Fruit fly (Drosophila melanogaster): Measurements from ENCODE around the gene CG8620.
A peak's percentile ranks its signal among the peaks of the same experiment; 100 is the strongest.

CG8620 gene

dm6 chr3L:7151521-7152465 is 6.1 kb upstream of the CG8620 start (continued):
- TF ChIP-seq CG10321 (GFP tag; IDR thresholded peaks at IDR 0.05), result no peak
- peak; percentile 51 for TF ChIP-seq Chrac-16 (GFP tag; optimal IDR thresholded peaks at IDR 0.05)
- TF ChIP-seq CG6813 (GFP tag; optimal IDR thresholded peaks at IDR 0.05), result no peak
- TF ChIP-seq CG4424 (GFP tag; optimal IDR thresholded peaks at IDR 0.05), result peak; percentile 77
- TF ChIP-seq prd (optimal IDR thresholded peaks at IDR 0.05), result no peak
- peak; percentile 78 for TF ChIP-seq prd (GFP tag; IDR thresholded peaks at IDR 0.05)
- TF ChIP-seq Ptx1 (GFP tag; IDR thresholded peaks at IDR 0.05), result peak; percentile 49; the same call in 1 of the 2 replicates
- TF ChIP-seq CG32767 (GFP tag; IDR thresholded peaks at IDR 0.05), result peak; percentile 53; the same call in 1 of the 2 replicates
- no peak for TF ChIP-seq CG8281 (tag; optimal IDR thresholded peaks at IDR 0.05)
- peak; percentile 49 for TF ChIP-seq dmrt99B (tag; optimal IDR thresholded peaks at IDR 0.05)
- TF ChIP-seq CG6689 (GFP tag; IDR thresholded peaks at IDR 0.05), result peak; percentile 77
- TF ChIP-seq pita (GFP tag; optimal IDR thresholded peaks at IDR 0.05), result no peak
- no peak for TF ChIP-seq CG10565 (GFP tag; optimal IDR thresholded peaks at IDR 0.05)
- no peak for TF ChIP-seq Kr (GFP tag; optimal IDR thresholded peaks at IDR 0.05)
- no peak for TF ChIP-seq yki (optimal IDR thresholded peaks at IDR 0.05)
- TF ChIP-seq Spps (tag; optimal IDR thresholded peaks at IDR 0.05), result peak; percentile 65
- TF ChIP-seq so (GFP tag; IDR thresholded peaks at IDR 0.05), result peak; percentile 8; the same call in 1 of the 3 replicates
- no peak for TF ChIP-seq sna (GFP tag; IDR thresholded peaks at IDR 0.05; ENCODE audit: partially characterized antibody)
- TF ChIP-seq trh (GFP tag; optimal IDR thresholded peaks at IDR 0.05), result peak; percentile 24
- TF ChIP-seq CG1603 (tag; optimal IDR thresholded peaks at IDR 0.05), result no peak
- no peak for TF ChIP-seq ERR (GFP tag; optimal IDR thresholded peaks at IDR 0.05)
- no peak for TF ChIP-seq Dfd (GFP tag; optimal IDR thresholded peaks at IDR 0.05)
- TF ChIP-seq NFAT (GFP tag; IDR thresholded peaks at IDR 0.05), result no peak
- peak; percentile 87 for TF ChIP-seq ci (GFP tag; IDR thresholded peaks at IDR 0.05)
- no peak for TF ChIP-seq pan (optimal IDR thresholded peaks at IDR 0.05)
- peak in 1 of 2 experiments; percentile 39 for TF ChIP-seq pan (GFP tag; optimal IDR thresholded peaks at IDR 0.05 in 1 of 2, IDR thresholded peaks at IDR 0.05 in 1 of 2)
- TF ChIP-seq lov (optimal IDR thresholded peaks at IDR 0.05), result no peak
- peak; percentile 80 for TF ChIP-seq lov (GFP tag; IDR thresholded peaks at IDR 0.05)
- no peak for TF ChIP-seq CG5180 (GFP tag; optimal IDR thresholded peaks at IDR 0.05)
- TF ChIP-seq tx (GFP tag; optimal IDR thresholded peaks at IDR 0.05), result no peak
- TF ChIP-seq crp (GFP tag; optimal IDR thresholded peaks at IDR 0.05), result no peak
- TF ChIP-seq ranshi (GFP tag; IDR thresholded peaks at IDR 0.05), result peak; percentile 51; the same call in 1 of the 2 replicates
- no peak for TF ChIP-seq pfk (GFP tag; optimal IDR thresholded peaks at IDR 0.05)
- TF ChIP-seq E2f2 (GFP tag; IDR thresholded peaks at IDR 0.05), result no peak; the same call in 1 of the 2 replicates
- TF ChIP-seq CG32532 (GFP tag; IDR thresholded peaks at IDR 0.05), result no peak
- no peak; the same call in 1 of the 2 replicates for TF ChIP-seq ro (GFP tag; IDR thresholded peaks at IDR 0.05)
- TF ChIP-seq seq (GFP tag; IDR thresholded peaks at IDR 0.05), result no peak
- peak; percentile 46 for TF ChIP-seq Camta (GFP tag; optimal IDR thresholded peaks at IDR 0.05)
- TF ChIP-seq Hr3 (GFP tag; optimal IDR thresholded peaks at IDR 0.05), result peak; percentile 59
- no peak for TF ChIP-seq da (GFP tag; optimal IDR thresholded peaks at IDR 0.05)
- TF ChIP-seq Hey (tag; optimal IDR thresholded peaks at IDR 0.05), result no peak
- no peak for TF ChIP-seq knrl (GFP tag; IDR thresholded peaks at IDR 0.05; ENCODE audit: partially characterized antibody)
- TF ChIP-seq sd (tag; optimal IDR thresholded peaks at IDR 0.05), result no peak
- TF ChIP-seq pros (GFP tag; optimal IDR thresholded peaks at IDR 0.05), result no peak
- no peak for TF ChIP-seq Dref (GFP tag; IDR thresholded peaks at IDR 0.05)
- no peak for TF ChIP-seq CG8765 (GFP tag; IDR thresholded peaks at IDR 0.05)
- no peak for TF ChIP-seq CG18619 (GFP tag; optimal IDR thresholded peaks at IDR 0.05)
- TF ChIP-seq eve (GFP tag; optimal IDR thresholded peaks at IDR 0.05), result no peak
- TF ChIP-seq HLH3B (GFP tag; IDR thresholded peaks at IDR 0.05), result peak; percentile 66
- no peak for TF ChIP-seq pnt (GFP tag; optimal IDR thresholded peaks at IDR 0.05)
